Worm (Caenorhabditis elegans): ENCODE results near the gene Y51A2B.9.

Y51A2B.9 gene

DNA sequence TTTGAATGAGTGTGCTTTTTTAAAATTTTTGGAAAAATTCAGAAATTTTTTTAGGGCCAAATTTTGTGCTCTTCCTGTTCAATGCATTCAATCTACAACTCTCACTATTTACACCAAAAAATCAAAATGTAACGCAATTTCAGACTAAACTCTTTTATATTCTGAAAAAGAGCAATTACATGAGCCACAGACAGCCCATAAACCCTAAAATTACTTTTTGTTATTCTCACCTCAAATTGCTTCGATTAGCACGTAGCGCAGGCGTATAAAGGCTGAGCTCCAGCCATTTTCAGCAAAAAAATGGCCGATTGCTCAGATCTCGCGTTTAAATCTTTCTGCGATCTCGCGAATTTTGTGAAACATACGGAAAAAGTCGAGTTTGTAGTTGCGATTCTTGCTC lies 35.9 kb upstream of the Y51A2B.9 start, which contains the start of gene srw-82:
srw-82 (plus strand) TSS at position 301 of the 400 bp plus-strand sequence.
- no peak for TF ChIP-seq ztf-4 (tag; optimal IDR thresholded peaks at IDR 0.05)
- TF ChIP-seq pax-3 (tag; optimal IDR thresholded peaks at IDR 0.05), result no peak
- TF ChIP-seq lin-13 (GFP tag; optimal IDR thresholded peaks at IDR 0.05), result no peak
- TF ChIP-seq fos-1 (tag; optimal IDR thresholded peaks at IDR 0.05), result no peak
- TF ChIP-seq nhr-90 (tag; optimal IDR thresholded peaks at IDR 0.05; ENCODE audit: poor library complexity), result no peak
- no peak for TF ChIP-seq mdl-1 (tag; optimal IDR thresholded peaks at IDR 0.05)
- no peak for TF ChIP-seq nhr-11 (tag; optimal IDR thresholded peaks at IDR 0.05)
- no peak for TF ChIP-seq dsc-1 (tag; optimal IDR thresholded peaks at IDR 0.05)
- no peak for TF ChIP-seq hpl-2 (GFP tag; optimal IDR thresholded peaks at IDR 0.05)

- no peak for TF ChIP-seq unc-98 (GFP tag; IDR thresholded peaks at IDR 0.05)
- no peak for TF ChIP-seq efl-3 (GFP tag; optimal IDR thresholded peaks at IDR 0.05)
- TF ChIP-seq C16A3.4 (tag; optimal IDR thresholded peaks at IDR 0.05), result no peak
- no peak for TF ChIP-seq alr-1 (tag; optimal IDR thresholded peaks at IDR 0.05; ENCODE audit: borderline replicate concordance)
- no peak for TF ChIP-seq isw-1 (GFP tag; IDR thresholded peaks at IDR 0.05)
- no peak for TF ChIP-seq mab-9 (GFP tag; IDR thresholded peaks at IDR 0.05)
- TF ChIP-seq fkh-10 (GFP tag; optimal IDR thresholded peaks at IDR 0.05), result no peak
- TF ChIP-seq aly-2 (tag; optimal IDR thresholded peaks at IDR 0.05), result no peak
- TF ChIP-seq rnt-1 (tag; optimal IDR thresholded peaks at IDR 0.05), result no peak
- TF ChIP-seq pqm-1 (tag; optimal IDR thresholded peaks at IDR 0.05), result no peak
- TF ChIP-seq elt-2 (tag; optimal IDR thresholded peaks at IDR 0.05), result no peak
- no peak for TF ChIP-seq snu-23 (GFP tag; optimal IDR thresholded peaks at IDR 0.05)
- TF ChIP-seq ceh-63 (GFP tag; optimal IDR thresholded peaks at IDR 0.05), result no peak
- no peak for TF ChIP-seq blmp-1 (tag; optimal IDR thresholded peaks at IDR 0.05)
- no peak for TF ChIP-seq dpl-1 (GFP tag; optimal IDR thresholded peaks at IDR 0.05)
These were observed 35.3 kb upstream of the Y51A2B.9 start for ce11 chrV:18430826-18431225.

DNA sequence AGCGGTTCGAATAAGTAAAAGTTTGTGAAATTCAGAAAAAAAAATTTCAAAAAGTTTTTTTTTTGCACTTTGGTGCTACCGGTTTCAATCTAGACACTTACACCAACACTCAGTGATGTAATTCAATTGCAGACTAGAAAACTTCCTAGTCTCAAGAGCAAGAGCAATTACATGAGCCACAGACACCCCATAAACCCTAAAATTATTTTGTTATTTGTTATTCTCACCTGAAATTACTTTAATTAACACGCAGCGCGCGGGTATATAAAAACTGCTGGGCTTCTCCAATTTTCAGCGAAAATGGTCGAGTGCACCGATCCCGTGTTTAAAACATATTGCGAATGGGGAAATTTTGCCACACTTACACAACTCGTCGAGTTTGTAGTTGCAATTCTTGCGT lies 30.7 kb upstream of the Y51A2B.9 start, which contains the start of gene srw-83:
srw-83 (plus strand) TSS at position 301 of the 400 bp plus-strand sequence.
- TF ChIP-seq alr-1 (tag; optimal IDR thresholded peaks at IDR 0.05; ENCODE audit: borderline replicate concordance), result no peak
- TF ChIP-seq efl-3 (GFP tag; optimal IDR thresholded peaks at IDR 0.05), result no peak
- no peak for TF ChIP-seq ceh-63 (GFP tag; optimal IDR thresholded peaks at IDR 0.05)
- no peak for TF ChIP-seq efl-1 (optimal IDR thresholded peaks at IDR 0.05)
- no peak for TF ChIP-seq efl-1 (GFP tag; optimal IDR thresholded peaks at IDR 0.05 in 1 of 2)
- no peak for TF ChIP-seq jun-1 (tag; optimal IDR thresholded peaks at IDR 0.05)
- no peak for TF ChIP-seq aha-1 (tag; optimal IDR thresholded peaks at IDR 0.05)
- no peak for TF ChIP-seq sup-37 (GFP tag; optimal IDR thresholded peaks at IDR 0.05)
- TF ChIP-seq lsy-2 (tag; optimal IDR thresholded peaks at IDR 0.05), result no peak
- no peak for TF ChIP-seq sox-4 (tag; optimal IDR thresholded peaks at IDR 0.05)
- no peak for TF ChIP-seq lin-13 (GFP tag; optimal IDR thresholded peaks at IDR 0.05)
- no peak for TF ChIP-seq snpc-4 (tag; optimal IDR thresholded peaks at IDR 0.05)
- TF ChIP-seq ceh-8 (GFP tag; optimal IDR thresholded peaks at IDR 0.05), result no peak
- no peak for TF ChIP-seq nhr-71 (tag; optimal IDR thresholded peaks at IDR 0.05)
- TF ChIP-seq unc-62 (GFP tag; optimal IDR thresholded peaks at IDR 0.05), result no peak
- no peak for TF ChIP-seq pax-3 (tag; optimal IDR thresholded peaks at IDR 0.05)
- TF ChIP-seq C04F5.9 (tag; optimal IDR thresholded peaks at IDR 0.05), result no peak
- TF ChIP-seq dsc-1 (tag; optimal IDR thresholded peaks at IDR 0.05), result no peak
- no peak for TF ChIP-seq unc-86 (tag; optimal IDR thresholded peaks at IDR 0.05)

- no peak for TF ChIP-seq hpl-2 (GFP tag; optimal IDR thresholded peaks at IDR 0.05)
- no peak for TF ChIP-seq nhr-71 (tag; optimal IDR thresholded peaks at IDR 0.05)
- no peak for TF ChIP-seq lin-39 (tag; optimal IDR thresholded peaks at IDR 0.05)
- no peak for TF ChIP-seq zag-1 (tag; optimal IDR thresholded peaks at IDR 0.05)
- no peak for TF ChIP-seq aly-2 (tag; optimal IDR thresholded peaks at IDR 0.05)
- no peak for TF ChIP-seq aha-1 (tag; optimal IDR thresholded peaks at IDR 0.05)
- no peak for TF ChIP-seq ceh-8 (GFP tag; optimal IDR thresholded peaks at IDR 0.05)
- no peak for TF ChIP-seq C04F5.9 (tag; optimal IDR thresholded peaks at IDR 0.05)
- TF ChIP-seq fos-1 (tag; optimal IDR thresholded peaks at IDR 0.05), result no peak
- no peak for TF ChIP-seq Y116A8C.19 (tag; optimal IDR thresholded peaks at IDR 0.05; ENCODE audit: borderline replicate concordance)
- TF ChIP-seq ama-1 (optimal IDR thresholded peaks at IDR 0.05), result no peak
- TF ChIP-seq nhr-12 (tag; optimal IDR thresholded peaks at IDR 0.05), result no peak
- no peak for TF ChIP-seq snpc-4 (tag; optimal IDR thresholded peaks at IDR 0.05)
- TF ChIP-seq ceh-63 (GFP tag; optimal IDR thresholded peaks at IDR 0.05), result no peak
- no peak for TF ChIP-seq grh-1 (GFP tag; IDR thresholded peaks at IDR 0.05)
- no peak for TF ChIP-seq lin-15B (tag; optimal IDR thresholded peaks at IDR 0.05)
These were observed 30.0 kb upstream of the Y51A2B.9 start, which contains the start of gene ZK262.19 for ce11 chrV:18425544-18425943. ZK262.19 (minus strand) TSS chrV:18425644.
